Fruit fly (Drosophila melanogaster): ENCODE data around the gene CG14722.
A peak's percentile ranks its signal among the peaks of the same experiment; 100 is the strongest.

Gene CG14722

dm6 chr3R:11741730-11742203, at the start of gene CG14722, which contains the start of gene Blm (continued):
- no peak for TF ChIP-seq gem (tag; optimal IDR thresholded peaks at IDR 0.05)
- TF ChIP-seq otp (GFP tag; IDR thresholded peaks at IDR 0.05): no peak
- TF ChIP-seq CG17186 (GFP tag; optimal IDR thresholded peaks at IDR 0.05): peak; percentile 57
- no peak for TF ChIP-seq inv (GFP tag; IDR thresholded peaks at IDR 0.05; ENCODE audit: partially characterized antibody)
- no peak for TF ChIP-seq CG6654 (GFP tag; optimal IDR thresholded peaks at IDR 0.05)
- TF ChIP-seq insv (GFP tag; optimal IDR thresholded peaks at IDR 0.05): peak in 1 of 2 experiments; percentile 19
- TF ChIP-seq gro (GFP tag; optimal IDR thresholded peaks at IDR 0.05): peak; percentile 33
- TF ChIP-seq zen (tag; optimal IDR thresholded peaks at IDR 0.05): no peak
- TF ChIP-seq CTCF (GFP tag; optimal IDR thresholded peaks at IDR 0.05): no peak
- no peak for TF ChIP-seq TFAM (GFP tag; optimal IDR thresholded peaks at IDR 0.05)
- TF ChIP-seq dpn (GFP tag; optimal IDR thresholded peaks at IDR 0.05): no peak
- TF ChIP-seq CG9609 (GFP tag; optimal IDR thresholded peaks at IDR 0.05): no peak
- TF ChIP-seq hth (optimal IDR thresholded peaks at IDR 0.05): no peak
- TF ChIP-seq CG18599 (GFP tag; optimal IDR thresholded peaks at IDR 0.05): no peak
- TF ChIP-seq Ssrp (tag; optimal IDR thresholded peaks at IDR 0.05): no peak
- no peak for TF ChIP-seq grau (tag; optimal IDR thresholded peaks at IDR 0.05)
- TF ChIP-seq ATbp (GFP tag; optimal IDR thresholded peaks at IDR 0.05): no peak
- TF ChIP-seq CG15269 (tag; optimal IDR thresholded peaks at IDR 0.05): no peak
- no peak for TF ChIP-seq Nf-YA (GFP tag; IDR thresholded peaks at IDR 0.05)
- no peak for TF ChIP-seq tll (GFP tag; optimal IDR thresholded peaks at IDR 0.05)
- TF ChIP-seq Tbp (GFP tag; optimal IDR thresholded peaks at IDR 0.05): peak; percentile 21
- no peak for TF ChIP-seq Dek (tag; optimal IDR thresholded peaks at IDR 0.05)
- TF ChIP-seq jing (GFP tag; optimal IDR thresholded peaks at IDR 0.05): no peak
- no peak for TF ChIP-seq CG7372 (GFP tag; IDR thresholded peaks at IDR 0.05)
- TF ChIP-seq HmgD (GFP tag; optimal IDR thresholded peaks at IDR 0.05): no peak
- TF ChIP-seq CG2875 (GFP tag; optimal IDR thresholded peaks at IDR 0.05): no peak
- no peak for TF ChIP-seq dati (GFP tag; IDR thresholded peaks at IDR 0.05)
- TF ChIP-seq her (GFP tag; optimal IDR thresholded peaks at IDR 0.05): no peak
- TF ChIP-seq Aef1 (GFP tag; IDR thresholded peaks at IDR 0.05): no peak
- no peak for TF ChIP-seq cg (GFP tag; optimal IDR thresholded peaks at IDR 0.05)
- TF ChIP-seq dimm (GFP tag; IDR thresholded peaks at IDR 0.05): no peak
- TF ChIP-seq CG43689 (GFP tag; IDR thresholded peaks at IDR 0.05): no peak
- no peak for TF ChIP-seq CG2889 (GFP tag; IDR thresholded peaks at IDR 0.05)
- TF ChIP-seq CG10321 (GFP tag; IDR thresholded peaks at IDR 0.05): no peak
- no peak for TF ChIP-seq nom (GFP tag; optimal IDR thresholded peaks at IDR 0.05)
- no peak for TF ChIP-seq CG8089 (GFP tag; optimal IDR thresholded peaks at IDR 0.05)
- no peak for TF ChIP-seq CG1233 (GFP tag; optimal IDR thresholded peaks at IDR 0.05)
- no peak for TF ChIP-seq Elba2 (GFP tag; optimal IDR thresholded peaks at IDR 0.05)
- no peak for TF ChIP-seq CG14860 (GFP tag; IDR thresholded peaks at IDR 0.05; ENCODE audit: partially characterized antibody)
- no peak for TF ChIP-seq CG31441 (GFP tag; IDR thresholded peaks at IDR 0.05)
- no peak for TF ChIP-seq Oaz (GFP tag; IDR thresholded peaks at IDR 0.05)
- no peak for TF ChIP-seq CG6765 (GFP tag; optimal IDR thresholded peaks at IDR 0.05)
- TF ChIP-seq CG4404 (GFP tag; IDR thresholded peaks at IDR 0.05): no peak
- TF ChIP-seq Ravus (GFP tag; IDR thresholded peaks at IDR 0.05): no peak
- no peak for TF ChIP-seq CG13624 (GFP tag; optimal IDR thresholded peaks at IDR 0.05)
- peak; percentile 16 for TF ChIP-seq CG10431 (GFP tag; optimal IDR thresholded peaks at IDR 0.05)
- no peak for TF ChIP-seq zen2 (GFP tag; IDR thresholded peaks at IDR 0.05; ENCODE audit: partially characterized antibody)
- no peak for TF ChIP-seq CG3163 (GFP tag; optimal IDR thresholded peaks at IDR 0.05)
- TF ChIP-seq CG10565 (GFP tag; optimal IDR thresholded peaks at IDR 0.05): no peak
- TF ChIP-seq Hsf (GFP tag; optimal IDR thresholded peaks at IDR 0.05): no peak
- TF ChIP-seq salm (tag; optimal IDR thresholded peaks at IDR 0.05): no peak
- no peak for TF ChIP-seq Vsx1 (GFP tag; optimal IDR thresholded peaks at IDR 0.05)
